Worm (Caenorhabditis elegans): ENCODE data around the gene mel-28.

The mel-28 gene

ce11 chrIII:4808089-4808488 is 22.2 kb downstream of the mel-28 start:
- TF ChIP-seq tbx-11 (GFP tag; IDR thresholded peaks at IDR 0.05) (no peak), aly-1 (tag; optimal IDR thresholded peaks at IDR 0.05) (no peak), scrt-1 (GFP tag; IDR thresholded peaks at IDR 0.05) (no peak), flt-1 (GFP tag; IDR thresholded peaks at IDR 0.05) (no peak), hmbx-1 (tag; optimal IDR thresholded peaks at IDR 0.05) (no peak), tbx-37 (GFP tag; conservative IDR thresholded peaks at IDR 0.05) (no peak), hnd-1 (tag; optimal IDR thresholded peaks at IDR 0.05) (no peak), ceh-36 (tag; optimal IDR thresholded peaks at IDR 0.05) (no peak), ets-7 (tag; optimal IDR thresholded peaks at IDR 0.05) (no peak), pes-1 (GFP tag; IDR thresholded peaks at IDR 0.05) (no peak), F13C5.2 (tag; optimal IDR thresholded peaks at IDR 0.05) (no peak), B0310.2 (tag; optimal IDR thresholded peaks at IDR 0.05) (no peak), hmg-4 (GFP tag; optimal IDR thresholded peaks at IDR 0.05) (no peak), tra-4 (tag; optimal IDR thresholded peaks at IDR 0.05) (no peak), sea-1 (GFP tag; conservative IDR thresholded peaks at IDR 0.05) (no peak)

ce11 chrIII:4809526-4810153 is 23.8 kb downstream of the mel-28 start, which contains the start of gene pal-1:
TSS of gene pal-1 (minus strand) at chrIII:4809576.
- TF ChIP-seq tbx-11 (GFP tag; IDR thresholded peaks at IDR 0.05) (no peak), tbx-37 (GFP tag; conservative IDR thresholded peaks at IDR 0.05) (no peak), ets-7 (tag; optimal IDR thresholded peaks at IDR 0.05) (no peak), flt-1 (GFP tag; IDR thresholded peaks at IDR 0.05) (no peak), sea-1 (GFP tag; conservative IDR thresholded peaks at IDR 0.05) (no peak), hmg-4 (GFP tag; optimal IDR thresholded peaks at IDR 0.05) (no peak), hmbx-1 (tag; optimal IDR thresholded peaks at IDR 0.05) (no peak), ceh-36 (tag; optimal IDR thresholded peaks at IDR 0.05) (no peak), ceh-13 (GFP tag; optimal IDR thresholded peaks at IDR 0.05) (no peak), pes-1 (GFP tag; IDR thresholded peaks at IDR 0.05) (no peak), aly-1 (tag; optimal IDR thresholded peaks at IDR 0.05) (no peak), ama-1 (optimal IDR thresholded peaks at IDR 0.05) (no peak), F13C5.2 (tag; optimal IDR thresholded peaks at IDR 0.05) (no peak), B0310.2 (tag; optimal IDR thresholded peaks at IDR 0.05) (no peak), hnd-1 (tag; optimal IDR thresholded peaks at IDR 0.05) (no peak), scrt-1 (GFP tag; IDR thresholded peaks at IDR 0.05) (no peak)

- TF ChIP-seq sea-1 (GFP tag; conservative IDR thresholded peaks at IDR 0.05) (no peak), aly-1 (tag; optimal IDR thresholded peaks at IDR 0.05) (no peak), tbx-37 (GFP tag; conservative IDR thresholded peaks at IDR 0.05) (no peak)
These were observed 25.3 kb downstream of the mel-28 start, which contains the start of gene C38D4.7 for ce11 chrIII:4811195-4811594. TSS of gene C38D4.7 (minus strand) at chrIII:4811295.

- TF ChIP-seq tra-4 (tag; optimal IDR thresholded peaks at IDR 0.05) = no peak
- no peak for TF ChIP-seq sea-1 (GFP tag; conservative IDR thresholded peaks at IDR 0.05)
- no peak for TF ChIP-seq F13C5.2 (tag; optimal IDR thresholded peaks at IDR 0.05)
- TF ChIP-seq hmbx-1 (tag; optimal IDR thresholded peaks at IDR 0.05) = no peak
- TF ChIP-seq tbx-11 (GFP tag; IDR thresholded peaks at IDR 0.05) = no peak
These were observed 28.9 kb downstream of the mel-28 start, which contains the start of gene arl-6 for ce11 chrIII:4814730-4815129. TSS of gene arl-6 (minus strand) at chrIII:4814830.

- no peak for TF ChIP-seq B0310.2 (tag; optimal IDR thresholded peaks at IDR 0.05)
- no peak for TF ChIP-seq tra-4 (tag; optimal IDR thresholded peaks at IDR 0.05)
- TF ChIP-seq scrt-1 (GFP tag; IDR thresholded peaks at IDR 0.05) = no peak
- no peak for TF ChIP-seq ama-1 (optimal IDR thresholded peaks at IDR 0.05)
These were observed 31.4 kb downstream of the mel-28 start, which contains the start of gene F26A1.4 for ce11 chrIII:4817240-4817639. TSS of gene F26A1.4 (plus strand) at chrIII:4817540.

ce11 chrIII:4819843-4820242 is 34.0 kb downstream of the mel-28 start, which contains the start of gene F26A1.7:
TSS of gene F26A1.7 (minus strand) at chrIII:4819943.
- TF ChIP-seq tra-4 (tag; optimal IDR thresholded peaks at IDR 0.05) (no peak), hnd-1 (tag; optimal IDR thresholded peaks at IDR 0.05) (no peak), sea-1 (GFP tag; conservative IDR thresholded peaks at IDR 0.05) (no peak), ceh-13 (GFP tag; optimal IDR thresholded peaks at IDR 0.05) (no peak), ets-7 (tag; optimal IDR thresholded peaks at IDR 0.05) (no peak), pes-1 (GFP tag; IDR thresholded peaks at IDR 0.05) (no peak), hmg-4 (GFP tag; optimal IDR thresholded peaks at IDR 0.05) (no peak), tbx-37 (GFP tag; conservative IDR thresholded peaks at IDR 0.05) (no peak), scrt-1 (GFP tag; IDR thresholded peaks at IDR 0.05) (no peak), hmbx-1 (tag; optimal IDR thresholded peaks at IDR 0.05) (no peak), F13C5.2 (tag; optimal IDR thresholded peaks at IDR 0.05) (no peak), aly-1 (tag; optimal IDR thresholded peaks at IDR 0.05) (no peak), ceh-36 (tag; optimal IDR thresholded peaks at IDR 0.05) (no peak), tbx-11 (GFP tag; IDR thresholded peaks at IDR 0.05) (no peak), B0310.2 (tag; optimal IDR thresholded peaks at IDR 0.05) (no peak), ama-1 (optimal IDR thresholded peaks at IDR 0.05) (no peak), flt-1 (GFP tag; IDR thresholded peaks at IDR 0.05) (no peak)

ce11 chrIII:4822140-4822539 is 36.3 kb downstream of the mel-28 start, which contains the start of gene F26A1.8:
TSS of gene F26A1.8 (minus strand) at chrIII:4822240.
- TF ChIP-seq scrt-1 (GFP tag; IDR thresholded peaks at IDR 0.05) = no peak
- TF ChIP-seq ama-1 (optimal IDR thresholded peaks at IDR 0.05) = no peak
- no peak for TF ChIP-seq B0310.2 (tag; optimal IDR thresholded peaks at IDR 0.05)
- no peak for TF ChIP-seq hmg-4 (GFP tag; optimal IDR thresholded peaks at IDR 0.05)
- TF ChIP-seq pes-1 (GFP tag; IDR thresholded peaks at IDR 0.05) = no peak
- no peak for TF ChIP-seq hmbx-1 (tag; optimal IDR thresholded peaks at IDR 0.05)
- TF ChIP-seq tbx-37 (GFP tag; conservative IDR thresholded peaks at IDR 0.05) = no peak
- no peak for TF ChIP-seq sea-1 (GFP tag; conservative IDR thresholded peaks at IDR 0.05)
- no peak for TF ChIP-seq aly-1 (tag; optimal IDR thresholded peaks at IDR 0.05)
- TF ChIP-seq hnd-1 (tag; optimal IDR thresholded peaks at IDR 0.05) = no peak
- no peak for TF ChIP-seq ceh-13 (GFP tag; optimal IDR thresholded peaks at IDR 0.05)
- no peak for TF ChIP-seq tbx-11 (GFP tag; IDR thresholded peaks at IDR 0.05)
- TF ChIP-seq ets-7 (tag; optimal IDR thresholded peaks at IDR 0.05) = no peak
- no peak for TF ChIP-seq ceh-36 (tag; optimal IDR thresholded peaks at IDR 0.05)
- no peak for TF ChIP-seq F13C5.2 (tag; optimal IDR thresholded peaks at IDR 0.05)
- no peak for TF ChIP-seq flt-1 (GFP tag; IDR thresholded peaks at IDR 0.05)
- no peak for TF ChIP-seq tra-4 (tag; optimal IDR thresholded peaks at IDR 0.05)
